Fruit fly (Drosophila melanogaster) ovary, adult (tissue): Measurements from ENCODE around the gene Gr22d.

Source experiments
- CG17801 ChIP-seq: fragments of 200-800 bp; optimal IDR thresholded peaks from 2 replicates; lab custom pipeline; 2019; ENCODE audit warnings: missing biosample characterization, mild to moderate bottlenecking, missing genetic modification characterization, moderate library complexity; ENCODE audit not compliant: partially characterized antibody

Gene Gr22d

dm6 chr2L:1790261-1790660, at the start of gene Gr22d:
Gene Gr22d, minus strand, starts transcription at chr2L:1790361.
- no peak for TF ChIP-seq CG17801 (GFP tag; lab: Kevin White, UChicago)

DNA sequence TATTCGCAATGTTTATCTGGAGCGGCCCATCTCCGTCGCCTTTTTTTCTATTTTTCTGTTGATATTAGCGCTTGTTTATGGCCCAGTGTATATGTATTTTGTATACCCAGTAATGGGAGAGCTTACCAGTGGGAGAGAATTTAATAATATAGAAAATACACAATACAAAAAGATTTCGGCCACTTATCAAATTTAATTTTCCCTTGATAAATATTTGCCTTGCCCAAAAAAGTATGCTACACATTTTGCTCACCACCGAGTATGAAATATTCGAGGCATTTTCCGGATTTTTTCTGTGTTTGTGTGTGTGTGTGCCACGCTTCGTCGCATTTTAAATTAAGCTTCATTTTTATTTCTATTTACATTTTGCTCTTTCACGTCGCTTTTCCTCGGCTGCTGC, 48.9 kb upstream of the Gr22d start:
- no peak for TF ChIP-seq CG17801 (GFP tag; lab: Kevin White, UChicago)

DNA sequence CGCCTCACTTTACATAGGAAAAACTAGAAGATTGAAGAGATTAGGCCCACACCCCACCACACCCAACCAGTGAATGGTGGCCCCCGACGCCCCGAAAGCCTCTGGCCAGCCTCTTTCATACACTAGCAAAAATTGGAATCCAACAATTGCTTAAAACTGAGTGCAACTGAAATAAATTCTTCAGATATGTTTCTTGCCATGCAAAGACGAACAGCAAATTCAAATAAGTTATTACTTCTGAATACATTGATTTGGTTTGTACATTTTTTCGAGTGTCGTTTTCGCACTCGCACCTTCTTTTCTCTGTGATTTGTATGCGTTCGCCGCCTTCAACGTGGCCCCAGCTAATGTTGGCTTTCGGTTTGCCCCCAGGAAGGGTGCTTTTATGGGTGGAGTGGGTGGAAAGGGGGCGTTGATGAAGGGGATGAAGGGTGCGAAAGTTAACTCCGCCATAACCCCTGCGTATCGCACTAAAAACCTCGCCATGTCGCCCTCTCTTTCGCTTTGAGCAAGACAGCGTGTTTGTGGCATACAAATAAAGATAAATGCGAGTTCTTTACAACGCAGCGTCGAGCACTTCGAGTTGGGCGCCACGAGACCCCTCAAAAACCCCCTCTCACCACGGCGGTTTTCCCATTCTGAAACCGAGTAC, 47.7 kb upstream of the Gr22d start:
- no peak for TF ChIP-seq CG17801 (GFP tag; lab: Kevin White, UChicago)

DNA sequence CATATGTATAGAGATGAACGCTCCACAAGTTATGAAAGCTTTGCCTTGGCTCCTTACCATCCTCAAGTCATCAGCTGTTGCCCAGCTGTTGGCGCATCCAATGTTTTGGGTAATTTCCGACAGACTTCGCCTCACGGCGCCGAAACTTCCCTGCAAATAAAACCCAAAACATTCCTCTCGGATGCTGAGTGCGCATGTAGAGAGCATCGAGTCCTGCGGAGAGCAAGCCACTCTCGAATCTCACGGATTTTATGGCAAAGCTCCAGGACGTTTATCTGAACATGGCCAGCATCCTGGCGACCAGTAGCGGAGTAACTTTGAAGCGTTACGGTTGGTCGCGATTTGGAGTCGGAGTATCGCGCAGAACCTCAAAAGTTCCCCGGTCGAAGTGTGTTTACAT, 46.1 kb upstream of the Gr22d start, which contains the start of gene wry:
TSS of gene wry (plus strand) at position 301 of the 400 bp plus-strand sequence.
- TF ChIP-seq CG17801 (GFP tag; lab: Kevin White, UChicago), result no peak

dm6 chr2L:1832465-1832864, 42.3 kb upstream of the Gr22d start, which contains the start of gene c-cup:
Gene c-cup, minus strand, starts transcription at chr2L:1832565.
- no peak for TF ChIP-seq CG17801 (GFP tag; lab: Kevin White, UChicago)

DNA sequence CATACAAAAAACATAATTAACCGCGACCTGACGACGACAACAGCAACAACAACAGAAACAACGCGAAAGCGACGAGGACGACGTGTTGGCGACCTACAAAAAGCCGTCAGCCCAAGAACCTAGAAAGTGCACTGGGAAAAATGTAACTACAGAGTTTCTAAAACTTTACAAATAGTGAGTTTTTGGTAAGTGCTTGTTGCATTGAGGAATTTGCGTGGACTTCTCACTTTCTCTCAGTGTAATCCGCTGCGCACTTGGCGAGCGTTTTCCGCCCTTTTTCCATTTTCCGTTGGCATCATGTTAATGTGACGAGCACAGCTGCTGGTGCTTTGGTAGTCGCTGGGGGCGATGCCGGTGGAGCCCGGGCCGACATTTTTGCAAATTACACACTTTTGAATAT, 38.1 kb upstream of the Gr22d start:
- TF ChIP-seq CG17801 (GFP tag; lab: Kevin White, UChicago), result no peak

DNA sequence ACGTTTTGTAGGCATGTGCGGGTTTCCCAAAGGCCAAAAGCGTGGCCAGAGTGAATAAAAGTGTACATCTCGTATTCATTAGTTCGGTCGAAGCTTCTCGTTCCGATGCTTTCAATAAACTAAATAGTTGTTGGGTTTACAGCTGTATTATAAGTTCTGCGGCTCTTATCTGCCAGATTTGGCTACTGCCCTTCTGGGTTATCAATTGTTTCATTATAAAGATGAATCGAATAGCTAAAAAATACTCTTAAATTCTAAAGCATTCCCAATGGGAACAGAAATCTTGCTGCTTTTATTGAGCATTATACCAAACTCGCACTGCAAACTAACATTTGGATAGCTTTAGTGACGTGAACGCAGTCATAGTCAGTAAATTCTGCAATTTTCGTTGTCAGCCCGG, 36.2 kb upstream of the Gr22d start, which contains the start of gene CG31664:
TSS of gene CG31664 (minus strand) at position 101 of the 400 bp plus-strand sequence.
- TF ChIP-seq CG17801 (GFP tag; lab: Kevin White, UChicago), result no peak

DNA sequence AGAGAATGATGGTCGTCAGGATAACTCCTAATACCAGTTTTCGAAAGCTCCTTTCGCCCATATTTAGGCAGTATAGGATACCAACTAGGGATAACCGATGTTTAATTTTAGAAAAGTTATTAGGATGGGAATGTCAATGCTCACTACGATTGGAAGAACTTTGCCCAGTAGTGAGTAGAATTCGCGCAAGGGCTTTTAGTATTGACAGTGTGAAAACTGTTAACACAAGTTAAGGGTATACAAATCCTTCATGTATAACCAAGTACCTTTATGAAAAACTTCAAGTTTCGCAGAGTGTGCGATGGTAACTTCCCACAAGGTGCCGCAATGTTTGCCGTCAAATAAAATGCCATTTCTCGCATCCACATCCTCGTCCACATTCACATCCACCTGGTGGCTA, 33.1 kb upstream of the Gr22d start, which contains the start of gene CG31933:
TSS of gene CG31933 (minus strand) at position 101 of the 400 bp plus-strand sequence.
- TF ChIP-seq CG17801 (GFP tag; lab: Kevin White, UChicago), result no peak

DNA sequence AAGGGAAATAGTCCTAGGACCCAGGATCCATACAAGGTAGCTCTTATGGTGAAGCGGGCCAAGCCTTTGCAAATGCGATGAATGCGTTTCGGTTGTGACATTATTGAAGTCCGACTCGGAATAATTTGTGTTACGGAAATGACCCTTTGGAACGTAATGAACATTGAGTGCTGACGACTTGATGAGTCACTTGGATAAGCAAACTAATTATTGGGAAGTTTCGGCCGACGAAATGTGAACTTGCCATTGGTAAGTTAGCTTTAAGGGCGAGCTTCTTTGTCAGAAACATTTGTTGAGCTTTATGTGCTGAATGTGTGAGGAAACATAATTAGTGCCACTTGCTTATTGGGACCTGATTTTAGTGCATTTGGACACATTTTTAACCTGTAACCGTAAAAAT, 4.7 kb upstream of the Gr22d start, which contains the start of gene Gr22a:
TSS of gene Gr22a (minus strand) at position 101 of the 400 bp plus-strand sequence.
- no peak for TF ChIP-seq CG17801 (GFP tag; lab: Kevin White, UChicago)

- TF ChIP-seq CG17801 (GFP tag; lab: Kevin White, UChicago), result no peak
Measured at dm6 chr2L:1793168-1793567, 3.0 kb upstream of the Gr22d start, which contains the start of gene Gr22b. Gene Gr22b, minus strand, starts transcription at chr2L:1793268.

DNA sequence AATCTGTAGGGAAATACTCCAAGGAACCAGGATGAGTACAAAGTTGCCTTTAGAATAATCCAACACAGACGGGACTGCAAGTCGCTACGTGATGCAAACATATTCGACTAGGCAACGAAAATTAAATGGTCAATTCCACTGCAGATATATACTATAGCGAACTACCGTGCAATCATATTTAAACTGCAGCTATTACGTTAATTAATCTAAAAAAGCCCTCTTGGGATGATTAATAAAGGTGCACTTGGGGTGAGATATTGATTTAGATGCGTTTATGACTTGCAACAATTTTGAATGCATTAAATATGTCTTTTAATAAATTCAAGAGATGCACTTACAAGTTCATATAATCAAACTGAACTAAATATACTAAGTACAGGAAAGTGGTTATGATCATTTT, 1.6 kb upstream of the Gr22d start, which contains the start of gene Gr22c:
TSS of gene Gr22c (minus strand) at position 101 of the 400 bp plus-strand sequence.
- no peak for TF ChIP-seq CG17801 (GFP tag; lab: Kevin White, UChicago)

dm6 chr2L:1787929-1788328, 2.2 kb downstream of the Gr22d start:
- no peak for TF ChIP-seq CG17801 (GFP tag; lab: Kevin White, UChicago)

- no peak for TF ChIP-seq CG17801 (GFP tag; lab: Kevin White, UChicago)
Measured at dm6 chr2L:1783762-1784161, 6.4 kb downstream of the Gr22d start, which contains the start of gene Gr22e. Gene Gr22e, plus strand, starts transcription at chr2L:1784062.

dm6 chr2L:1758853-1759252, 31.3 kb downstream of the Gr22d start, which contains the start of gene CG17650:
Gene CG17650, minus strand, starts transcription at chr2L:1759093.
- no peak for TF ChIP-seq CG17801 (GFP tag; lab: Kevin White, UChicago)

- TF ChIP-seq CG17801 (GFP tag; lab: Kevin White, UChicago), result no peak
Measured at dm6 chr2L:1756351-1756750, 33.8 kb downstream of the Gr22d start, which contains the start of gene Gr22f. Gene Gr22f, minus strand, starts transcription at chr2L:1756451.

- TF ChIP-seq CG17801 (GFP tag; lab: Kevin White, UChicago), result no peak
Measured at dm6 chr2L:1751953-1752352, 38.2 kb downstream of the Gr22d start, which contains the start of the genes CG17712 and CG17648. Gene CG17712, minus strand, starts transcription at chr2L:1752122. Gene CG17648, plus strand, starts transcription at chr2L:1752308.
